Worm (Caenorhabditis elegans) whole organism, L2 larva: ENCODE data around the gene ZK1320.5.

Experiments
- ama-1 ChIP-seq: fragments of 150-350 bp; optimal IDR thresholded peaks from 2 replicates; lab custom pipeline; 2018; ENCODE audit warnings: inconsistent platforms
- elt-1 ChIP-seq: fragments of 150-350 bp; optimal IDR thresholded peaks from 2 replicates; lab custom pipeline; 2014; ENCODE audit warnings: missing biosample characterization, missing genetic modification characterization
- nhr-10 ChIP-seq: sonication (generic microtip); optimal IDR thresholded peaks from 2 replicates; lab custom pipeline; 2017; ENCODE audit warnings: missing biosample characterization, missing genetic modification characterization
- nhr-25 ChIP-seq: fragments of 150-350 bp; sonication (generic microtip); optimal IDR thresholded peaks from 3 replicates; lab custom pipeline; 2014; ENCODE audit warnings: missing biosample characterization, missing genetic modification characterization
- unc-62 ChIP-seq: fragments of 150-350 bp; optimal IDR thresholded peaks from 2 replicates; lab custom pipeline; 2014; ENCODE audit warnings: missing biosample characterization, missing genetic modification reagents, missing genetic modification characterization

ce11 chrII:9644940-9645634, 20.4 kb downstream of the ZK1320.5 start:
- TF ChIP-seq unc-62 (GFP tag; lab: Kevin White, UChicago) (no peak), elt-1 (tag; lab: Kevin White, UChicago) (peak; percentile 79), nhr-25 (tag; lab: Kevin White, UChicago) (peak; percentile 28), nhr-10 (tag; lab: Kevin White, UChicago) (no peak), ama-1 (lab: Kevin White, UChicago) (no peak)
